Fruit fly (Drosophila melanogaster) whole organism, embryonic: ENCODE measurements around the gene CG33286.

Experiments used
- ATbp ChIP-seq: fragments of 200-800 bp; sonication (Bioruptor generic); optimal IDR thresholded peaks from 2 replicates; lab custom pipeline; 2017; ENCODE audit warnings: missing biosample characterization, mild to moderate bottlenecking, missing genetic modification characterization, missing genetic modification reagents
- Asciz ChIP-seq: fragments of 200-800 bp; sonication (Bioruptor generic); optimal IDR thresholded peaks from 2 replicates; lab custom pipeline; 2017; ENCODE audit warnings: missing biosample characterization, mild to moderate bottlenecking, missing genetic modification characterization, missing genetic modification reagents
- Atf6 ChIP-seq: fragments of 200-800 bp; sonication (Bioruptor generic); IDR thresholded peaks from 2 replicates; pipeline ENCODE4 v1.3.6; 2022; ENCODE audit warnings: missing biosample characterization, missing genetic modification characterization
- CG11504 ChIP-seq: fragments of 200-800 bp; sonication (Bioruptor generic); optimal IDR thresholded peaks from 3 replicates; lab custom pipeline; 2019; ENCODE audit warnings: missing biosample characterization, mild to moderate bottlenecking, missing genetic modification characterization, moderate library complexity
- CG11723 ChIP-seq: fragments of 200-800 bp; sonication (Bioruptor generic); optimal IDR thresholded peaks from 2 replicates; lab custom pipeline; 2017; ENCODE audit warnings: missing biosample characterization, mild to moderate bottlenecking, missing genetic modification characterization
- CG12104 ChIP-seq: fragments of 200-800 bp; sonication (Bioruptor generic); optimal IDR thresholded peaks from 3 replicates; lab custom pipeline; 2016; ENCODE audit warnings: missing biosample characterization, missing genetic modification characterization
- CG12659 ChIP-seq: fragments of 200-800 bp; sonication (Bioruptor generic); optimal IDR thresholded peaks from 3 replicates; lab custom pipeline; 2017; ENCODE audit warnings: mild to moderate bottlenecking, missing biosample characterization, missing genetic modification reagents, missing genetic modification characterization
- CG14860 ChIP-seq: fragments of 200-800 bp; sonication (Bioruptor generic); IDR thresholded peaks from 3 replicates; pipeline ENCODE4 v1.3.6; 2022; ENCODE audit warnings: missing biosample characterization, missing genetic modification characterization; ENCODE audit not compliant: partially characterized antibody
- CG15269 ChIP-seq: fragments of 200-800 bp; sonication (Bioruptor generic); optimal IDR thresholded peaks from 2 replicates; lab custom pipeline; 2018; ENCODE audit warnings: missing biosample characterization, mild to moderate bottlenecking, missing genetic modification characterization, moderate library complexity
- CG15479 ChIP-seq: fragments of 200-800 bp; sonication (Bioruptor generic); optimal IDR thresholded peaks from 3 replicates; lab custom pipeline; 2019; ENCODE audit warnings: missing biosample characterization, mild to moderate bottlenecking, missing genetic modification characterization, moderate library complexity
- CG1647 ChIP-seq: fragments of 200-800 bp; sonication (Bioruptor generic); optimal IDR thresholded peaks from 3 replicates; lab custom pipeline; 2016; ENCODE audit warnings: missing biosample characterization, missing genetic modification characterization
- CG17359 ChIP-seq: fragments of 200-800 bp; sonication (Bioruptor generic); optimal IDR thresholded peaks from 3 replicates; lab custom pipeline; 2018; ENCODE audit warnings: missing biosample characterization, mild to moderate bottlenecking, missing genetic modification characterization, moderate library complexity
- CG18599 ChIP-seq: fragments of 200-800 bp; sonication (Bioruptor generic); optimal IDR thresholded peaks from 3 replicates; lab custom pipeline; 2017; ENCODE audit warnings: missing biosample characterization, missing genetic modification characterization, mild to moderate bottlenecking, moderate library complexity, missing genetic modification reagents
- CG4360 ChIP-seq: fragments of 200-800 bp; sonication (Bioruptor generic); IDR thresholded peaks from 2 replicates; pipeline ENCODE4 v1.3.6; 2022; ENCODE audit warnings: missing biosample characterization, missing genetic modification characterization
- CG7839 ChIP-seq: fragments of 200-800 bp; sonication (Bioruptor generic); optimal IDR thresholded peaks from 3 replicates; lab custom pipeline; 2018; ENCODE audit warnings: missing biosample characterization, mild to moderate bottlenecking, missing genetic modification characterization, moderate library complexity
- CG7963 ChIP-seq: fragments of 200-800 bp; sonication (Bioruptor generic); IDR thresholded peaks from 3 replicates; pipeline ENCODE4 v1.3.6; 2022; ENCODE audit warnings: missing biosample characterization, missing genetic modification characterization; ENCODE audit not compliant: partially characterized antibody
- CG9797 ChIP-seq: fragments of 200-800 bp; sonication (Bioruptor generic); optimal IDR thresholded peaks from 3 replicates; lab custom pipeline; 2018; ENCODE audit warnings: missing biosample characterization, mild to moderate bottlenecking, missing genetic modification characterization
- D ChIP-seq, 2 experiments: fragments of 200-800 bp in 1 of 2; fragments of >200 bp in 1 of 2; sonication (Bioruptor generic) in 1 of 2; optimal IDR thresholded peaks; 2 replicates in 1 of 2; 3 replicates in 1 of 2; lab custom pipeline; 2017; ENCODE audit warnings: mild to moderate bottlenecking in 1 of 2, missing biosample characterization in 1 of 2, missing genetic modification characterization in 1 of 2, missing genetic modification reagents in 1 of 2
- Dad ChIP-seq: fragments of 200-800 bp; sonication (Bioruptor generic); optimal IDR thresholded peaks from 3 replicates; lab custom pipeline; 2016; ENCODE audit warnings: missing biosample characterization, missing genetic modification characterization
- Dfd ChIP-seq, 2 experiments: fragments of >200 bp; optimal IDR thresholded peaks; 2 replicates each; lab custom pipeline; 2017; ENCODE audit warnings: missing biosample characterization in 2 of 2, missing genetic modification characterization in 2 of 2
- E2f2 ChIP-seq: fragments of 200-800 bp; sonication (Bioruptor generic); IDR thresholded peaks from 2 replicates; pipeline ENCODE4 v1.3.6; 2022; ENCODE audit warnings: missing biosample characterization, missing genetic modification characterization
- Elba2 ChIP-seq: fragments of 200-800 bp; sonication (Bioruptor generic); optimal IDR thresholded peaks from 3 replicates; lab custom pipeline; 2016; ENCODE audit warnings: missing biosample characterization, missing genetic modification characterization
- Med ChIP-seq: fragments of 200-800 bp; sonication (Bioruptor generic); peaks from one replicate; lab custom pipeline; 2016; ENCODE audit warnings: missing biosample characterization, missing genetic modification characterization, mild to moderate bottlenecking, inconsistent platforms, moderate library complexity
- Pdp1 ChIP-seq, 2 experiments: fragments of 200-800 bp; sonication (Bioruptor generic); optimal IDR thresholded peaks; 3 replicates each; lab custom pipeline; 2016; ENCODE audit warnings: missing biosample characterization in 2 of 2, missing genetic modification characterization in 2 of 2, mild to moderate bottlenecking in 1 of 2, moderate library complexity in 1 of 2
- Stat92E ChIP-seq, 3 experiments: fragments of >200 bp in 2 of 3; fragments of 200-800 bp in 1 of 3; sonication (Bioruptor generic) in 1 of 3; optimal IDR thresholded peaks; 2 replicates each; lab custom pipeline; 2017 to 2019; ENCODE audit warnings: missing biosample characterization in 3 of 3, missing genetic modification characterization in 3 of 3, mild to moderate bottlenecking in 1 of 3, moderate library complexity in 1 of 3
- ash1 ChIP-seq: fragments of 200-800 bp; sonication (Bioruptor generic); optimal IDR thresholded peaks from 2 replicates; lab custom pipeline; 2018; ENCODE audit warnings: missing biosample characterization, mild to moderate bottlenecking, missing genetic modification characterization
- ci ChIP-seq: fragments of 200-800 bp; sonication (Bioruptor generic); IDR thresholded peaks from 3 replicates; pipeline ENCODE4 v1.3.6; 2022; ENCODE audit warnings: missing biosample characterization, missing genetic modification characterization
- corto ChIP-seq: fragments of 200-800 bp; sonication (Bioruptor generic); optimal IDR thresholded peaks from 2 replicates; lab custom pipeline; 2016; ENCODE audit warnings: missing biosample characterization, mild to moderate bottlenecking, missing genetic modification characterization, moderate library complexity
- crol ChIP-seq: fragments of 200-800 bp; sonication (Bioruptor generic); IDR thresholded peaks from 2 replicates; pipeline ENCODE4 v1.3.6; 2022; ENCODE audit warnings: missing biosample characterization, missing genetic modification characterization
- dati ChIP-seq: fragments of 200-800 bp; sonication (Bioruptor generic); IDR thresholded peaks from 2 replicates; pipeline ENCODE4 v1.3.6; 2022; ENCODE audit warnings: missing biosample characterization, missing genetic modification characterization
- dmrt99B ChIP-seq: fragments of 200-800 bp; sonication (Bioruptor generic); optimal IDR thresholded peaks from 2 replicates; lab custom pipeline; 2018; ENCODE audit warnings: missing biosample characterization, mild to moderate bottlenecking, missing genetic modification characterization, moderate library complexity
- dpn ChIP-seq, 2 experiments: fragments of 200-800 bp; sonication (Bioruptor generic); optimal IDR thresholded peaks; 3 replicates each; lab custom pipeline; 2016; ENCODE audit warnings: missing biosample characterization in 2 of 2, missing genetic modification characterization in 2 of 2
- ewg ChIP-seq: fragments of 200-800 bp; sonication (Bioruptor generic); optimal IDR thresholded peaks from 3 replicates; lab custom pipeline; 2017; ENCODE audit warnings: mild to moderate bottlenecking, missing biosample characterization, missing genetic modification reagents, missing genetic modification characterization
- fd96Cb ChIP-seq: fragments of 200-800 bp; sonication (Bioruptor generic); optimal IDR thresholded peaks from 2 replicates; lab custom pipeline; 2018; ENCODE audit warnings: missing biosample characterization, mild to moderate bottlenecking, missing genetic modification characterization, moderate library complexity
- ham ChIP-seq: fragments of 200-800 bp; sonication (Bioruptor generic); IDR thresholded peaks from 2 replicates; pipeline ENCODE4 v1.3.6; 2022; ENCODE audit warnings: missing biosample characterization, missing genetic modification characterization
- nom ChIP-seq: fragments of 200-800 bp; sonication (Bioruptor generic); optimal IDR thresholded peaks from 2 replicates; lab custom pipeline; 2017; ENCODE audit warnings: missing biosample characterization, missing genetic modification characterization, mild to moderate bottlenecking, moderate library complexity, missing genetic modification reagents
- otp ChIP-seq: fragments of 200-800 bp; sonication (Bioruptor generic); IDR thresholded peaks from 3 replicates; pipeline ENCODE4, ENCODE4 v1.3.6; 2022; ENCODE audit warnings: missing biosample characterization, missing genetic modification characterization
- prd ChIP-seq, 3 experiments: fragments of >200 bp in 2 of 3; fragments of 200-800 bp in 1 of 3; sonication (Bioruptor generic) in 1 of 3; optimal IDR thresholded peaks in 2 of 3; IDR thresholded peaks in 1 of 3; 2 replicates in 2 of 3; 3 replicates in 1 of 3; pipeline versions ENCODE4 v1.3.6 to Lab custom; 2017 to 2022; ENCODE audit warnings: missing biosample characterization in 1 of 3, missing genetic modification characterization in 1 of 3
- sens-2 ChIP-seq: fragments of 200-800 bp; sonication (Bioruptor generic); IDR thresholded peaks from 2 replicates; pipeline ENCODE4 v1.3.6; 2022; ENCODE audit warnings: missing biosample characterization, missing genetic modification characterization
- seq ChIP-seq: fragments of 200-800 bp; sonication (Bioruptor generic); IDR thresholded peaks from 2 replicates; pipeline ENCODE4 v1.3.6; 2022; ENCODE audit warnings: missing biosample characterization, missing genetic modification characterization
- sqz ChIP-seq: fragments of 200-800 bp; sonication (Bioruptor generic); optimal IDR thresholded peaks from 3 replicates; lab custom pipeline; 2018; ENCODE audit warnings: missing biosample characterization, mild to moderate bottlenecking, missing genetic modification characterization
- tio ChIP-seq: fragments of 200-800 bp; sonication (Bioruptor generic); optimal IDR thresholded peaks from 2 replicates; lab custom pipeline; 2017; ENCODE audit warnings: missing biosample characterization, missing genetic modification characterization, inconsistent platforms
- toy ChIP-seq: fragments of 200-800 bp; sonication (Bioruptor generic); IDR thresholded peaks from 2 replicates; pipeline ENCODE4 v1.3.6; 2022; ENCODE audit warnings: missing biosample characterization, missing genetic modification characterization
- twi ChIP-seq: fragments of 200-800 bp; optimal IDR thresholded peaks from 2 replicates; lab custom pipeline; 2019; ENCODE audit warnings: missing biosample characterization, mild to moderate bottlenecking, missing genetic modification characterization, moderate library complexity
- vvl ChIP-seq: fragments of 200-800 bp; sonication (Bioruptor generic); IDR thresholded peaks from 2 replicates; pipeline ENCODE4 v1.3.6; 2022; ENCODE audit warnings: missing biosample characterization, missing genetic modification characterization
- zen2 ChIP-seq: fragments of 200-800 bp; sonication (Bioruptor generic); IDR thresholded peaks from 3 replicates; pipeline ENCODE4 v1.3.6; 2022; ENCODE audit warnings: missing biosample characterization, missing genetic modification characterization; ENCODE audit not compliant: partially characterized antibody

The CG33286 gene

DNA sequence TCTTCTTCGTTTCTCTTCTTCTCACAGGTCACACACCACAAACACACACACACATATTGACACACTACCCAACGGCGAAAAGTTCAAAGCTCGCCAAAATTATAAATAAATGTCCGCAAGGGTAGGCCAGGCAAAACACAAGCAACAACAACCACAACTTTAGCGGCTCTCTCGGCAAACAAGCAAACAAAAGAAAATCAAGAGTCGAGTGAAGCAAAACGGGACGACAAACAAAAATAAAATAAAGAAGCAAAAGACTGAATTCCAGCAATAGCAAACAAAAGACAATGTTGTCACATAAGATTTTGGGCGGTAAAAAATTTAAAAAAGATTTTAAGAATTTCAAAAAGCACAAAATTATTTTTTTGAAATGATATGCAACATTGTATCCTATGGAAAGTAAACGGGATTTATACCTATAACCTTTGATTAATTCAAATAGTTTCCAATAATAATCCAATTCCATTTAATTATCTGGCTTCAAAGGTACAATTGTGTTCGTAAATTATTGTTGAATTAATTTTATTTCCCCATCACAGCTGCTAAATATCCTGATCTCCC lies 33.8 kb upstream of the CG33286 start (continued):
- TF ChIP-seq CG7963 (GFP tag; lab: Robert Waterston, UW) (no peak), Pdp1 (GFP tag; optimal IDR thresholded peaks at IDR 0.05; lab: Kevin White, UChicago) (no peak), dati (no peak), corto (GFP tag; lab: Kevin White, UChicago) (no peak), ash1 (no peak), Elba2 (GFP tag; lab: Kevin White, UChicago) (no peak), CG15269 (tag; lab: Kevin White, UChicago) (no peak), otp (GFP tag; lab: Robert Waterston, UW) (no peak), nom (GFP tag; lab: Kevin White, UChicago) (no peak), dmrt99B (tag; lab: Kevin White, UChicago) (no peak), sqz (no peak), dpn (GFP tag; optimal IDR thresholded peaks at IDR 0.05; lab: Kevin White, UChicago) (no peak), CG18599 (GFP tag; lab: Kevin White, UChicago) (no peak), fd96Cb (tag; lab: Kevin White, UChicago) (no peak), CG15479 (GFP tag; lab: Kevin White, UChicago) (no peak), Asciz (no peak), sens-2 (GFP tag; lab: Robert Waterston, UW) (no peak), CG7839 (tag; lab: Kevin White, UChicago) (no peak), CG12104 (GFP tag; lab: Kevin White, UChicago) (no peak), CG1647 (GFP tag; lab: Kevin White, UChicago) (no peak), Atf6 (0 out of 2 replicates have a peak, but pooled peaks have one; percentile 14), crol (GFP tag; lab: Robert Waterston, UW) (no peak), seq (GFP tag; lab: Robert Waterston, UW) (no peak), CG4360 (GFP tag; lab: Robert Waterston, UW) (peak; percentile 69)

DNA sequence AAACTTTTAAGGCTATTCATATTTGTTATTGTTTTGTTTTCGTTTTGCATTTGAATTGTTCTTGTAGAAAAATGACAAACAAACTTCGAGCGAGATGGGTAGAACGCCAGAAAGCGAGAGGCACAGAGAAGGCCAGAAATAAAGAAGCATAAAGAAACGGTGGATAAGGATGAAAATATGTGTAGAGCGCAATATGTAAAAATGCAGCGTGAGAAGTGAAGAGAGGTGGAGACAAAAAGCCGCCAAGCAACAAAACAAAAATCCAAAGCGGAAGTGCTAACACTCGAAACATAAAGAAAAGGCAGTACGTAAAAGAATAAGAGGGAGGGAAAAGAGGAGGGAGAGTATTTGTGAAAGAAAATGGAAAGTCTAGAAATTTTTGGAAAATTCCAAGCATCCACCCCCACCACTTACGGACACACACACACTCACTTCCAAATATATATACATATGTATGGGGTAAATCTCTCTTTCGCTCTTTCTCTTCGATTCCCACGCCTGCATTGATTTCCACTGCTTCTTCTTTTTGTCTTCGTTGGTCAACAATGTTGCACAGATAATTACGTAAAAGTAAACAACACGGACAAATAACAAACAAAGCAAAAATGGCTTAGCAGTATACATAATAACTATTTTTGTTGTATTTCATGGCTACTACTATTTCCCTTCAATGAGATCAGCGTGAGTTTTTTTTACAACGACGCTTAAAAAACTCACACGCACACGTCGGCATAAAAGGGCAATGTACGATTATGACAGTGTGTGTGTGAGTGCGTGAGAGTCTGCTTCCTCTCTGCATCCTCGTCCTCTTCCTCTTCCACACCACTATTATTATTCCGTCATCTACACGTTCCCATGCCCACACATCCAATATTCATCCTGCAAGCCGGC lies 33.1 kb upstream of the CG33286 start:
- peak; percentile 10 for TF ChIP-seq CG11723 (GFP tag; lab: Kevin White, UChicago)
- no peak for TF ChIP-seq CG14860
- TF ChIP-seq tio, result no peak
- TF ChIP-seq CG12659 (GFP tag; lab: Kevin White, UChicago), result no peak
- TF ChIP-seq Med (GFP tag; lab: Kevin White, UChicago), result peak; percentile 83
- TF ChIP-seq E2f2 (GFP tag; lab: Robert Waterston, UW), result 0 out of 2 replicates have a peak, but pooled peaks have one; percentile 20
- TF ChIP-seq Dad (GFP tag; lab: Kevin White, UChicago), result peak; percentile 2
- no peak for TF ChIP-seq ham (GFP tag; lab: Robert Waterston, UW)
- TF ChIP-seq CG11504, result peak; percentile 73
- no peak for TF ChIP-seq D (optimal IDR thresholded peaks at IDR 0.05; lab: Kevin White, UChicago)
- peak; percentile 27 for TF ChIP-seq D (GFP tag; optimal IDR thresholded peaks at IDR 0.05; lab: Kevin White, UChicago)
- peak; percentile 65 for TF ChIP-seq CG17359 (tag; lab: Kevin White, UChicago)
- peak in 1 of 3 experiments; percentile 25 for TF ChIP-seq Stat92E (GFP tag; optimal IDR thresholded peaks at IDR 0.05; lab: Kevin White, UChicago)
- no peak for TF ChIP-seq zen2
- peak; percentile 30 for TF ChIP-seq twi
- no peak for TF ChIP-seq toy
- no peak for TF ChIP-seq ewg (GFP tag; lab: Kevin White, UChicago)
- no peak for TF ChIP-seq Dfd (GFP tag; optimal IDR thresholded peaks at IDR 0.05; lab: Kevin White, UChicago)
- no peak for TF ChIP-seq Elba2 (GFP tag; lab: Kevin White, UChicago)
- no peak for TF ChIP-seq CG9797 (GFP tag; lab: Kevin White, UChicago)
- TF ChIP-seq ci (GFP tag; lab: Robert Waterston, UW), result peak; percentile 57; the same call in 1 of the 3 replicates
- TF ChIP-seq prd (optimal IDR thresholded peaks at IDR 0.05; lab: Kevin White, UChicago), result no peak
- TF ChIP-seq prd (GFP tag; IDR thresholded peaks at IDR 0.05; lab: Robert Waterston, UW), result no peak
- peak; percentile 67 for TF ChIP-seq ATbp (GFP tag; lab: Kevin White, UChicago)
- TF ChIP-seq vvl (GFP tag; lab: Robert Waterston, UW), result no peak
